Worm (Caenorhabditis elegans) whole organism, L4 larva: Measurements from ENCODE around the gene R193.2.

Experiments
- D1046.2 ChIP-seq: fragments of 200-800 bp; sonication (Bioruptor generic); IDR thresholded peaks from 2 replicates; pipeline ENCODE4 v1.3.6; 2022; ENCODE audit warnings: missing genetic modification characterization, missing compliant biosample characterization
- F26F4.8 ChIP-seq: fragments of 200-800 bp; sonication (Bioruptor generic); conservative IDR thresholded peaks from 2 replicates; pipeline ENCODE4 v1.3.6; 2022; ENCODE audit warnings: missing genetic modification characterization, missing compliant biosample characterization
- F49E8.2 ChIP-seq: sonication (generic microtip); optimal IDR thresholded peaks from 2 replicates; lab custom pipeline; 2016; ENCODE audit warnings: missing compliant biosample characterization, mild to moderate bottlenecking, missing genetic modification characterization, borderline replicate concordance
- Y5F2A.4 ChIP-seq: fragments of 200-800 bp; sonication (Bioruptor generic); optimal IDR thresholded peaks from 2 replicates; lab custom pipeline; 2018; ENCODE audit warnings: mild to moderate bottlenecking, missing genetic modification characterization, missing compliant biosample characterization
- ZK546.5 ChIP-seq, 2 experiments: sonication (generic microtip); optimal IDR thresholded peaks; 2 replicates each; lab custom pipeline; 2017; ENCODE audit warnings: missing biosample characterization in 2 of 2, missing genetic modification characterization in 2 of 2
- aha-1 ChIP-seq: fragments of 150-350 bp; peaks from one replicate; lab custom pipeline; 2014; ENCODE audit warnings: missing biosample characterization, missing genetic modification characterization
- ama-1 ChIP-seq: fragments of 150-350 bp; optimal IDR thresholded peaks from 2 replicates; lab custom pipeline; 2014; ENCODE audit warnings: inconsistent platforms, mixed read lengths
- ceh-62 ChIP-seq: sonication (generic microtip); optimal IDR thresholded peaks from 2 replicates; lab custom pipeline; 2017; ENCODE audit warnings: missing biosample characterization, missing genetic modification characterization
- ces-1 ChIP-seq: fragments of 150-350 bp; sonication (generic microtip); optimal IDR thresholded peaks from 4 replicates; lab custom pipeline; 2014; ENCODE audit warnings: missing biosample characterization, missing genetic modification reagents, missing genetic modification characterization
- cey-2 ChIP-seq: sonication (generic microtip); optimal IDR thresholded peaks from 3 replicates; lab custom pipeline; 2017; ENCODE audit warnings: missing genetic modification characterization, mild to moderate bottlenecking, missing compliant biosample characterization, antibody characterized with exemption, borderline replicate concordance; ENCODE audit not compliant: insufficient read depth
- daf-19 ChIP-seq: fragments of 200-800 bp; sonication (Bioruptor generic); conservative IDR thresholded peaks from 2 replicates; pipeline ENCODE4 v1.3.6; 2022; ENCODE audit warnings: missing genetic modification characterization, missing compliant biosample characterization
- dmd-8 ChIP-seq: fragments of 200-800 bp; sonication (Bioruptor generic); IDR thresholded peaks from 2 replicates; pipeline ENCODE4 v1.3.6; 2022; ENCODE audit warnings: missing genetic modification characterization, missing compliant biosample characterization
- dmd-9 ChIP-seq: fragments of 200-800 bp; sonication (Bioruptor generic); IDR thresholded peaks from 2 replicates; pipeline ENCODE4 v1.3.6; 2022; ENCODE audit warnings: missing genetic modification reagents, missing genetic modification characterization, missing compliant biosample characterization
- duxl-1 ChIP-seq: sonication (generic microtip); optimal IDR thresholded peaks from 2 replicates; lab custom pipeline; 2016; ENCODE audit warnings: mild to moderate bottlenecking, missing genetic modification characterization, moderate library complexity, missing compliant biosample characterization; ENCODE audit not compliant: poor library complexity
- egl-27 ChIP-seq: sonication (generic microtip); optimal IDR thresholded peaks from 3 replicates; lab custom pipeline; 2017; ENCODE audit warnings: missing biosample characterization, missing genetic modification reagents, missing genetic modification characterization
- fkh-10 ChIP-seq: fragments of 150-350 bp; optimal IDR thresholded peaks from 2 replicates; lab custom pipeline; 2014; ENCODE audit warnings: missing biosample characterization, missing genetic modification reagents, missing genetic modification characterization
- gei-8 ChIP-seq: fragments of 200-800 bp; sonication (Bioruptor generic); optimal IDR thresholded peaks from 2 replicates; lab custom pipeline; 2018; ENCODE audit warnings: mild to moderate bottlenecking, missing genetic modification characterization, missing compliant biosample characterization
- hif-1 ChIP-seq, 2 experiments: sonication (generic microtip); optimal IDR thresholded peaks; 2 replicates each; lab custom pipeline; 2016 to 2017; ENCODE audit warnings: missing compliant biosample characterization in 2 of 2, missing genetic modification characterization in 2 of 2, missing genetic modification reagents in 2 of 2, missing genotype in 2 of 2, mild to moderate bottlenecking in 1 of 2
- hlh-30 ChIP-seq: sonication (generic microtip); optimal IDR thresholded peaks from 2 replicates; lab custom pipeline; 2017; ENCODE audit warnings: antibody characterized with exemption, mild to moderate bottlenecking, missing genetic modification characterization, missing compliant biosample characterization; ENCODE audit not compliant: insufficient read depth
- jun-1 ChIP-seq: fragments of 150-350 bp; optimal IDR thresholded peaks from 2 replicates; lab custom pipeline; 2014; ENCODE audit warnings: missing biosample characterization, missing genetic modification reagents, missing genetic modification characterization
- lim-7 ChIP-seq: fragments of 200-800 bp; sonication (Bioruptor generic); IDR thresholded peaks from 2 replicates; pipeline ENCODE4 v1.3.6; 2022; ENCODE audit warnings: missing genetic modification characterization, missing compliant biosample characterization
- lin-1 ChIP-seq: fragments of 200-800 bp; sonication (Bioruptor generic); IDR thresholded peaks from 2 replicates; pipeline ENCODE4 v1.3.6; 2022; ENCODE audit warnings: missing genetic modification reagents, missing genetic modification characterization, missing compliant biosample characterization
- lin-15B ChIP-seq: fragments of 150-350 bp; sonication (generic microtip); optimal IDR thresholded peaks from 3 replicates; lab custom pipeline; 2014; ENCODE audit warnings: missing biosample characterization, missing genetic modification characterization
- lsy-2 ChIP-seq, 2 experiments: fragments of 150-350 bp in 1 of 2; sonication (generic microtip) in 1 of 2; optimal IDR thresholded peaks; 2 replicates each; lab custom pipeline; 2014 to 2017; ENCODE audit warnings: missing biosample characterization in 2 of 2, missing genetic modification characterization in 2 of 2
- mdt-29 ChIP-seq: fragments of 200-800 bp; sonication (Bioruptor generic); IDR thresholded peaks from 2 replicates; pipeline ENCODE4 v1.3.6; 2022; ENCODE audit warnings: missing genetic modification reagents, missing genetic modification characterization, missing compliant biosample characterization
- mep-1 ChIP-seq: fragments of 150-350 bp; sonication (generic microtip); optimal IDR thresholded peaks from 3 replicates; lab custom pipeline; 2014; ENCODE audit warnings: missing biosample characterization, missing genetic modification characterization
- mes-2 ChIP-seq: sonication (generic microtip); optimal IDR thresholded peaks from 2 replicates; lab custom pipeline; 2016; ENCODE audit warnings: missing genotype, mild to moderate bottlenecking, missing genetic modification characterization, missing compliant biosample characterization; ENCODE audit not compliant: poor library complexity, severe bottlenecking
- mxl-2 ChIP-seq: fragments of 200-800 bp; sonication (Bioruptor generic); conservative IDR thresholded peaks from 2 replicates; pipeline ENCODE4 v1.3.6; 2022; ENCODE audit warnings: missing genetic modification reagents, missing genetic modification characterization, missing compliant biosample characterization
- mxl-3 ChIP-seq: fragments of 200-800 bp; sonication (Bioruptor generic); optimal IDR thresholded peaks from 2 replicates; lab custom pipeline; 2018; ENCODE audit warnings: mild to moderate bottlenecking, missing genetic modification characterization, missing compliant biosample characterization
- nhr-11 ChIP-seq: fragments of 150-350 bp; optimal IDR thresholded peaks from 2 replicates; lab custom pipeline; 2014; ENCODE audit warnings: missing biosample characterization, missing genetic modification characterization
- nhr-111 ChIP-seq: fragments of 200-800 bp; sonication (Bioruptor generic); optimal IDR thresholded peaks from 2 replicates; lab custom pipeline; 2018; ENCODE audit warnings: mild to moderate bottlenecking, missing genetic modification characterization, missing compliant biosample characterization
- php-3 ChIP-seq: fragments of 200-800 bp; sonication (Bioruptor generic); IDR thresholded peaks from 2 replicates; pipeline ENCODE4 v1.3.6; 2022; ENCODE audit warnings: missing genetic modification reagents, missing genetic modification characterization, missing compliant biosample characterization
- pqm-1 ChIP-seq: sonication (generic microtip); optimal IDR thresholded peaks from 2 replicates; lab custom pipeline; 2017; ENCODE audit warnings: missing biosample characterization, missing genetic modification characterization
- set-16 ChIP-seq: fragments of 200-800 bp; sonication (Bioruptor generic); IDR thresholded peaks from 2 replicates; pipeline ENCODE4 v1.3.6; 2022; ENCODE audit warnings: missing genetic modification reagents, missing genetic modification characterization, missing compliant biosample characterization
- tag-97 ChIP-seq: fragments of 200-800 bp; sonication (Bioruptor generic); IDR thresholded peaks from 2 replicates; pipeline ENCODE4 v1.3.6; 2022; ENCODE audit warnings: missing genetic modification characterization, missing compliant biosample characterization
- tra-1 ChIP-seq: fragments of 200-800 bp; sonication (Bioruptor generic); IDR thresholded peaks from 2 replicates; pipeline ENCODE4 v1.3.6; 2022; ENCODE audit warnings: missing genetic modification reagents, missing genetic modification characterization, missing compliant biosample characterization
- unc-62 ChIP-seq, 3 experiments: fragments of 150-350 bp in 1 of 3; sonication (generic microtip); optimal IDR thresholded peaks in 2 of 3; peaks in 1 of 3; 1 replicate in 1 of 3; 2 replicates in 2 of 3; lab custom pipeline; 2014 to 2017; ENCODE audit warnings: missing biosample characterization in 3 of 3, missing genetic modification characterization in 3 of 3, missing genetic modification reagents in 3 of 3, missing genotype in 1 of 3
- vab-7 ChIP-seq: fragments of 200-800 bp; sonication (Bioruptor generic); IDR thresholded peaks from 2 replicates; pipeline ENCODE4 v1.3.6; 2022; ENCODE audit warnings: missing genetic modification reagents, missing genetic modification characterization, missing compliant biosample characterization
- zfp-2 ChIP-seq: sonication (generic microtip); optimal IDR thresholded peaks from 2 replicates; lab custom pipeline; 2016; ENCODE audit warnings: mild to moderate bottlenecking, missing genetic modification characterization, missing compliant biosample characterization
- zfp-3 ChIP-seq: fragments of 200-800 bp; sonication (Bioruptor generic); conservative IDR thresholded peaks from 2 replicates; pipeline ENCODE4 v1.3.6; 2022; ENCODE audit warnings: missing genetic modification reagents, missing genetic modification characterization, missing compliant biosample characterization

Gene R193.2

DNA sequence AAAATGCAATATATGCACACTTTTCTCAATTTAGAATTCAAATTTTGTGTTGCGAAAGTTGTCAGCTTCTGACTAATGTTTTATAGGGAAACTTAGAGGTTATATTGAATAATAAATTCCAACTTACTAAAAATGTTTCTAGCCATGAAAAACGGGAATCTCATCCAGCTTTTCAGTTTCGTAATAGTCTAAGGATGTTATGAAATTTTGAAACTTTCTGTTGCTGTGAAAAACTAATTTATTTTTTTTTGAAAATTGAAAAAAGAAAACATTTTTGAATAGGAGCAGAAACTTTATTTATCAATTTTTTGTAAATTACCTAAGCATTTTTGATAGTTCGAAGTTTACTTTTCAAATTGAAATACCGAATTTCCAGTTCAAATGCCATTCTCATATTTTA lies 26.8 kb downstream of the R193.2 start:
- TF ChIP-seq fkh-10 (no peak), zfp-2 (no peak), jun-1 (tag; lab: Kevin White, UChicago) (no peak), egl-27 (tag; lab: Kevin White, UChicago) (no peak), vab-7 (GFP tag; lab: Robert Waterston, UW) (no peak), aha-1 (tag; lab: Kevin White, UChicago) (no peak), hif-1 (tag; optimal IDR thresholded peaks at IDR 0.05; lab: Kevin White, UChicago) (no peak), zfp-3 (GFP tag; lab: Robert Waterston, UW) (no peak), lim-7 (no peak)

DNA sequence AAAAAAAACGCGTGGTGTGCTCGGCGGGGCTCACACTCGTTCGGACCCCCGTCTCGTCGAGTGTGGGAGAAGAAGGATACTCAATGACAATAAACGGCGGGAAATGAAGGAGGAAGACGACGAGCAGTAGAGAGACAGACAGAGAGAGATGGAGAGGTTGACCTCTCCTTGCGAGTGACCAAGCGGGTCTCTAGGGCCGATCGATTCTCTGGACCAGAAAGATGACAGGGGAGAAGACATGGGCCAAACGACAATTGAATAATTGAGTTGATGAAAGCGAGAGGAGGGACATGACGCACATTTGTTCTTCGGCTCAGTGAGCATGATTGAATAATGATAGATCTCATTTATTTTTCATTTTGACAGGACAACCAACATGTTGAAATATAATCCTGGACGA lies 28.1 kb downstream of the R193.2 start:
- TF ChIP-seq mxl-3 (GFP tag; lab: Kevin White, UChicago) (no peak), dmd-8 (no peak), cey-2 (no peak), unc-62 (GFP tag; optimal IDR thresholded peaks at IDR 0.05 in 1 of 2; lab: Kevin White, UChicago) (peak in 1 of 2 experiments; percentile 61), unc-62 (tag; optimal IDR thresholded peaks at IDR 0.05; lab: Kevin White, UChicago) (no peak), Y5F2A.4 (no peak), tag-97 (GFP tag; lab: Robert Waterston, UW) (no peak), nhr-11 (tag; lab: Kevin White, UChicago) (no peak), F49E8.2 (no peak), daf-19 (GFP tag; lab: Robert Waterston, UW) (no peak), vab-7 (GFP tag; lab: Robert Waterston, UW) (no peak), php-3 (no peak), nhr-111 (GFP tag; lab: Kevin White, UChicago) (no peak), aha-1 (tag; lab: Kevin White, UChicago) (peak; percentile 20), tra-1 (GFP tag; lab: Robert Waterston, UW) (no peak), egl-27 (tag; lab: Kevin White, UChicago) (no peak), ceh-62 (tag; lab: Kevin White, UChicago) (no peak), mdt-29 (no peak), gei-8 (GFP tag; lab: Kevin White, UChicago) (no peak), mxl-2 (GFP tag; lab: Robert Waterston, UW) (no peak), lin-1 (GFP tag; lab: Robert Waterston, UW) (no peak), jun-1 (tag; lab: Kevin White, UChicago) (no peak), lsy-2 (tag; optimal IDR thresholded peaks at IDR 0.05; lab: Kevin White, UChicago) (peak in 1 of 2 experiments; percentile 35), lin-15B (tag; lab: Kevin White, UChicago) (no peak), ZK546.5 (tag; optimal IDR thresholded peaks at IDR 0.05; lab: Kevin White, UChicago) (no peak), mes-2 (peak; percentile 12), ama-1 (lab: Kevin White, UChicago) (no peak), mep-1 (peak; percentile 4), zfp-2 (no peak), set-16 (GFP tag; lab: Robert Waterston, UW) (peak; percentile 37; the same call in 1 of the 2 replicates), hlh-30 (tag; lab: Kevin White, UChicago) (peak; percentile 21), ces-1 (peak; percentile 16)
- TF ChIP-seq, all 104 proteins: peak for 8

DNA sequence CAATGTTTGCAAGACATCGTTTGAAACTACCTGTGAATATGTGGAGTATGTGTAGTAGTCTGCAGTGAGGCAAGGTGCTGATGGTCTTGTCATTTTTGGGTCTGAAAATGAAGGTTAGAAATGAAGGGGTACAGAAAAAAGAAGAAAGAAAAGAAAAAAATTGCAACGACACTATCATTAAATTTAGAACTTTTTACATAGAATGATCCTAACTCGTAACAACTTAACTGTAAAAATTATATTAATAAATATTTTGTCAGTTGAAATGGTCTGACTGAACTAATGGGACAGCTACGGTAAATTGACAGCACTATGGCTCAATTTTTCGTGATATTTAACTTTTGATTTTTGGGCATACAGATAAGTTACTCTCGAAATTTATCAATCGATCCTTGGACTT lies 29.1 kb downstream of the R193.2 start, which contains the start of gene C05D9.7:
Gene C05D9.7 (minus strand): TSS at position 101 of the 400 bp plus-strand sequence.
- TF ChIP-seq F26F4.8 (no peak), pqm-1 (tag; lab: Kevin White, UChicago) (no peak), duxl-1 (tag; lab: Kevin White, UChicago) (no peak), D1046.2 (GFP tag; lab: Robert Waterston, UW) (no peak), dmd-9 (no peak)
